Fruit fly (Drosophila melanogaster): Measurements from ENCODE around the gene CG7083.

CG7083 gene

DNA sequence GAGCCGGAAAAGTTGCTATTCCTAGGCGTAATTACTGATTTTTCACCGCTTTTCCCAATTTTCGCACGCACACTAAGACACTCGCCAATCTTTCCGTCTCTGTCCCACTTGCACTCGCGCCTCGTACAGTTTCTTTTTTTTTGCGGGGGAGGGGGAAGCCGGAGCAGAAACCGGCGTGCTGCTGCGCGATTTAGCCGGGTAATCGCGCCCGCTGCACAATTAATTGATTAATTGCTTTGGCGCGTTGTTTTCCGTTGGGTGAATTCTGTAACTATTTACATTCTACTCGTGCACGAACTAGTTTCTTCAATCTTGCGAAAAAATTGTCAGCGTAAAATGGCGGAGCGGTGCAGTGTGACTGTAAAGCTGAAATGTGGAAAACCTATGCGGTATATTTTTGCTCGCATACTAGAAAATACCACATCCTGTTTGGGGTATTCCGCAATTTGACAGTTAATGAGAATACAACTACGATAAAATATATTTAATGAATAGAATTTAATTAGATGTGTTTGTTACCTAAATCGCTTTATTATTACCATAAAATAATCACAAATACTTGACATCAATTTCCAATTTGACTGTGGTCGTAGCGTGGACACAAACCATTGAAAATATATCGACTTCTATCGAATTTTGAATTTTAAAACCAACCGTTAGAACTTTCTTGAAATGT is 25.3 kb upstream of the CG7083 start, which contains the start of gene Cpsf6 (continued):
- TF ChIP-seq CG8632 (GFP tag; optimal IDR thresholded peaks at IDR 0.05) (no peak), Eip75B (GFP tag; optimal IDR thresholded peaks at IDR 0.05) (peak; percentile 34), CG6854 (GFP tag; optimal IDR thresholded peaks at IDR 0.05) (peak; percentile 66), Met (GFP tag; optimal IDR thresholded peaks at IDR 0.05) (peak; percentile 62), Sox15 (GFP tag; optimal IDR thresholded peaks at IDR 0.05) (no peak), CG11902 (GFP tag; optimal IDR thresholded peaks at IDR 0.05) (peak; percentile 7), Lpt (GFP tag; optimal IDR thresholded peaks at IDR 0.05) (no peak), dsx (GFP tag; optimal IDR thresholded peaks at IDR 0.05; ENCODE audit: poor library complexity, severe bottlenecking) (no peak), CG3919 (GFP tag; optimal IDR thresholded peaks at IDR 0.05) (peak; percentile 40), CG6163 (GFP tag; IDR thresholded peaks at IDR 0.05) (no peak; the same call in 2 of the 3 replicates), CG6808 (GFP tag; optimal IDR thresholded peaks at IDR 0.05) (peak; percentile 8), CG8119 (GFP tag; IDR thresholded peaks at IDR 0.05) (0 out of 3 replicates have a peak, but pooled peaks have one; percentile 27), CG9139 (GFP tag; optimal IDR thresholded peaks at IDR 0.05) (peak; percentile 16), Ets21C (GFP tag; optimal IDR thresholded peaks at IDR 0.05) (peak; percentile 30), eg (GFP tag; IDR thresholded peaks at IDR 0.05) (peak; percentile 21; the same call in 1 of the 3 replicates), CG8319 (GFP tag; optimal IDR thresholded peaks at IDR 0.05) (no peak), Sox14 (GFP tag; optimal IDR thresholded peaks at IDR 0.05) (peak; percentile 51), Eip78C (GFP tag) (peak; percentile 74), CG31627 (GFP tag; optimal IDR thresholded peaks at IDR 0.05) (peak; percentile 42), CG3032 (tag; optimal IDR thresholded peaks at IDR 0.05) (peak; percentile 57)

DNA sequence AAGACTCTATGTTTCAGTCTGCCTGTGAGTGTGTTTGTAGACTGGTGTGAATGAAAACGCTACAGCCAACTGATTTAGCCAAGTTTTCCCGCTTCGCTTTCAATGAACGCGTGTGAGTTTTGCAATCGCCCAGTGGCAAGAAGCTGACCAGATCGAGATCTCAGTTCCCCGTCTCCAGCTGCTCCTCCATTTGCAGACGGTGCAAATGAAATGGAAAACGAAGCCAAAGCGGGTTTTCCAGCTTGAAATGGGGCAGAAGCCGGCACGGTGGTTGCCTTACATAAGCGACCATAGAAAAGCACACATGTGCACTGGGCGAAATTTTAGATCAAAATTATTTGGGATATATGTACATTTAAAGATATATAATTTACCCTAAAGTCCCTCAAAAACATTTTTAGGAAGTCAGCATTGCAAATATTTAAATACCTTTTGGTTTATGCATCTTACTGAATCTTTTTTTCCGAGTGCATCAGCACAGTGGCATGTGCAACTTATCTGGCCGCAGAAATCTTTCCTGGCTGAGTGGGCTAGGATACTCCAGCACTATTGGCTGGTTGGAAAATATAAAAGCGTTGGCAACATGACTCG is 21.6 kb upstream of the CG7083 start, which contains the start of gene CG43059:
Gene CG43059 (minus strand): TSS at position 51 of the 591 bp plus-strand sequence.
- no peak for TF ChIP-seq Met (GFP tag; optimal IDR thresholded peaks at IDR 0.05)
- TF ChIP-seq esn (GFP tag; optimal IDR thresholded peaks at IDR 0.05), result no peak
- TF ChIP-seq fd85E (GFP tag; optimal IDR thresholded peaks at IDR 0.05), result no peak
- TF ChIP-seq CG16779 (tag; optimal IDR thresholded peaks at IDR 0.05), result peak; percentile 11
- TF ChIP-seq dac (GFP tag; optimal IDR thresholded peaks at IDR 0.05), result peak; percentile 54
- TF ChIP-seq Eip78C (GFP tag), result peak; percentile 68
- TF ChIP-seq CG4318 (GFP tag; optimal IDR thresholded peaks at IDR 0.05), result peak; percentile 65
- TF ChIP-seq CG8119 (GFP tag; IDR thresholded peaks at IDR 0.05), result peak; percentile 92
- no peak for TF ChIP-seq Ets21C (GFP tag; optimal IDR thresholded peaks at IDR 0.05)
- no peak for TF ChIP-seq CG31627 (GFP tag; optimal IDR thresholded peaks at IDR 0.05)
- TF ChIP-seq Sox14 (GFP tag; optimal IDR thresholded peaks at IDR 0.05), result peak; percentile 27
- peak; percentile 88 for TF ChIP-seq CG32006 (GFP tag; optimal IDR thresholded peaks at IDR 0.05)
- TF ChIP-seq Lpt (GFP tag; optimal IDR thresholded peaks at IDR 0.05), result peak; percentile 71
- TF ChIP-seq CG11762 (GFP tag; optimal IDR thresholded peaks at IDR 0.05; ENCODE audit: insufficient read depth), result no peak
- peak; percentile 78 for TF ChIP-seq Gug (GFP tag; IDR thresholded peaks at IDR 0.05)
- no peak for TF ChIP-seq Sox102F (GFP tag; optimal IDR thresholded peaks at IDR 0.05)
- no peak for TF ChIP-seq fkh (GFP tag; optimal IDR thresholded peaks at IDR 0.05)
- no peak for TF ChIP-seq CG6808 (GFP tag; optimal IDR thresholded peaks at IDR 0.05)
- TF ChIP-seq ss (GFP tag; optimal IDR thresholded peaks at IDR 0.05), result no peak
- peak in 1 of 2 experiments; percentile 34 for TF ChIP-seq salr (GFP tag; optimal IDR thresholded peaks at IDR 0.05)
- TF ChIP-seq vri (GFP tag; optimal IDR thresholded peaks at IDR 0.05), result no peak
- peak; percentile 91 for TF ChIP-seq CG6276 (GFP tag; optimal IDR thresholded peaks at IDR 0.05)
- TF ChIP-seq CG11294 (GFP tag; IDR thresholded peaks at IDR 0.05), result peak; percentile 78
- no peak for TF ChIP-seq CG7368 (GFP tag; optimal IDR thresholded peaks at IDR 0.05)
- TF ChIP-seq Hr4 (GFP tag; optimal IDR thresholded peaks at IDR 0.05), result peak; percentile 82
- no peak for TF ChIP-seq CG1621 (tag; optimal IDR thresholded peaks at IDR 0.05)
- TF ChIP-seq CG10669 (GFP tag; optimal IDR thresholded peaks at IDR 0.05), result no peak
- TF ChIP-seq lz (GFP tag; optimal IDR thresholded peaks at IDR 0.05), result no peak
- TF ChIP-seq CG11902 (GFP tag; optimal IDR thresholded peaks at IDR 0.05), result no peak
- peak; percentile 94 for TF ChIP-seq CG15336 (GFP tag; IDR thresholded peaks at IDR 0.05)
- no peak for TF ChIP-seq CG3032 (tag; optimal IDR thresholded peaks at IDR 0.05)
- TF ChIP-seq net (GFP tag; optimal IDR thresholded peaks at IDR 0.05), result peak; percentile 45
- TF ChIP-seq CG6163 (GFP tag; IDR thresholded peaks at IDR 0.05), result peak; percentile 87
- TF ChIP-seq CG6792 (GFP tag; optimal IDR thresholded peaks at IDR 0.05), result no peak
- TF ChIP-seq CG8319 (GFP tag; optimal IDR thresholded peaks at IDR 0.05), result no peak
- peak; percentile 30 for TF ChIP-seq svp (GFP tag)
- no peak for TF ChIP-seq cyc (GFP tag; optimal IDR thresholded peaks at IDR 0.05)
- TF ChIP-seq eg (GFP tag; IDR thresholded peaks at IDR 0.05), result peak; percentile 93
- no peak for TF ChIP-seq Eip93F (GFP tag; optimal IDR thresholded peaks at IDR 0.05)

Data from whole organism, prepupa.